Worm (Caenorhabditis elegans) whole organism, L3 larva: ENCODE measurements around the gene K04C2.3.

Source experiments
- R02D3.7 ChIP-seq: fragments of 150-350 bp; optimal IDR thresholded peaks from 2 replicates; lab custom pipeline; 2014; ENCODE audit warnings: missing biosample characterization, missing genetic modification characterization
- ZK546.5 ChIP-seq: sonication (generic microtip); optimal IDR thresholded peaks from 2 replicates; lab custom pipeline; 2017; ENCODE audit warnings: missing biosample characterization, missing genetic modification characterization
- aly-2 ChIP-seq: fragments of 150-350 bp; optimal IDR thresholded peaks from 2 replicates; lab custom pipeline; 2014; ENCODE audit warnings: missing biosample characterization, missing genetic modification characterization
- ama-1 ChIP-seq: fragments of 150-350 bp; optimal IDR thresholded peaks from 2 replicates; lab custom pipeline; 2018
- ceh-16 ChIP-seq: sonication (generic microtip); optimal IDR thresholded peaks from 2 replicates; lab custom pipeline; 2017; ENCODE audit warnings: missing biosample characterization, missing genetic modification characterization
- ceh-28 ChIP-seq: fragments of 150-350 bp; optimal IDR thresholded peaks from 2 replicates; lab custom pipeline; 2014; ENCODE audit warnings: missing biosample characterization, missing genetic modification reagents, missing genetic modification characterization
- ceh-82 ChIP-seq: fragments of 150-350 bp; optimal IDR thresholded peaks from 2 replicates; lab custom pipeline; 2014; ENCODE audit warnings: missing biosample characterization, missing genetic modification characterization
- ceh-9 ChIP-seq: sonication (generic microtip); optimal IDR thresholded peaks from 2 replicates; lab custom pipeline; 2018; ENCODE audit warnings: missing biosample characterization, missing genetic modification characterization
- daf-12 ChIP-seq: fragments of 150-350 bp; optimal IDR thresholded peaks from 2 replicates; lab custom pipeline; 2014; ENCODE audit warnings: missing biosample characterization, missing genetic modification reagents, missing genetic modification characterization
- egl-27 ChIP-seq: sonication (generic microtip); optimal IDR thresholded peaks from 4 replicates; lab custom pipeline; 2017; ENCODE audit warnings: missing biosample characterization, missing genetic modification reagents, missing genetic modification characterization
- egl-5 ChIP-seq: fragments of 150-350 bp; optimal IDR thresholded peaks from 2 replicates; lab custom pipeline; 2017; ENCODE audit warnings: missing biosample characterization, missing genetic modification reagents, missing genetic modification characterization, inconsistent platforms
- elt-2 ChIP-seq: sonication (generic microtip); optimal IDR thresholded peaks from 2 replicates; lab custom pipeline; 2016; ENCODE audit warnings: missing genetic modification reagents, mild to moderate bottlenecking, missing genetic modification characterization, missing compliant biosample characterization
- elt-3 ChIP-seq, 3 experiments: fragments of 150-350 bp in 1 of 3; sonication (generic microtip) in 2 of 3; optimal IDR thresholded peaks; 2 replicates in 2 of 3; 4 replicates in 1 of 3; lab custom pipeline; 2014 to 2017; ENCODE audit warnings: missing biosample characterization in 3 of 3, missing genetic modification characterization in 3 of 3
- eor-1 ChIP-seq, 2 experiments: fragments of 150-350 bp; optimal IDR thresholded peaks; 2 replicates each; lab custom pipeline; 2014 to 2018; ENCODE audit warnings: missing biosample characterization in 2 of 2, missing genetic modification characterization in 2 of 2
- fkh-2 ChIP-seq: fragments of 150-350 bp; optimal IDR thresholded peaks from 2 replicates; lab custom pipeline; 2014; ENCODE audit warnings: missing biosample characterization, missing genetic modification reagents, missing genetic modification characterization
- jun-1 ChIP-seq: fragments of 150-350 bp; optimal IDR thresholded peaks from 2 replicates; lab custom pipeline; 2014; ENCODE audit warnings: missing biosample characterization, missing genetic modification reagents, missing genetic modification characterization
- lin-15B ChIP-seq: fragments of 150-350 bp; optimal IDR thresholded peaks from 2 replicates; lab custom pipeline; 2014; ENCODE audit warnings: missing biosample characterization, missing genetic modification characterization
- lin-39 ChIP-seq: fragments of 150-350 bp; optimal IDR thresholded peaks from 2 replicates; lab custom pipeline; 2018; ENCODE audit warnings: missing biosample characterization, missing genetic modification reagents, missing genetic modification characterization
- lsy-12 ChIP-seq: sonication (generic microtip); optimal IDR thresholded peaks from 2 replicates; lab custom pipeline; 2016; ENCODE audit warnings: mild to moderate bottlenecking, missing genetic modification characterization, missing compliant biosample characterization
- mml-1 ChIP-seq: fragments of 150-350 bp; sonication (generic microtip); optimal IDR thresholded peaks from 3 replicates; lab custom pipeline; 2014; ENCODE audit warnings: missing biosample characterization, missing genetic modification characterization
- nfya-1 ChIP-seq: sonication (generic microtip); optimal IDR thresholded peaks from 2 replicates; lab custom pipeline; 2017; ENCODE audit warnings: missing genetic modification characterization, mild to moderate bottlenecking, missing compliant biosample characterization, antibody characterized with exemption, moderate library complexity; ENCODE audit not compliant: insufficient read depth
- nhr-11 ChIP-seq: fragments of 150-350 bp; optimal IDR thresholded peaks from 2 replicates; lab custom pipeline; 2014; ENCODE audit warnings: missing biosample characterization, missing genetic modification characterization
- nhr-23 ChIP-seq: fragments of 150-350 bp; optimal IDR thresholded peaks from 2 replicates; lab custom pipeline; 2014; ENCODE audit warnings: missing biosample characterization, missing genetic modification reagents, missing genetic modification characterization
- nhr-237 ChIP-seq: fragments of 150-350 bp; optimal IDR thresholded peaks from 2 replicates; lab custom pipeline; 2014; ENCODE audit warnings: missing biosample characterization, missing genetic modification characterization
- nhr-28 ChIP-seq: fragments of 150-350 bp; optimal IDR thresholded peaks from 2 replicates; lab custom pipeline; 2014; ENCODE audit warnings: missing biosample characterization, missing genetic modification characterization
- pha-4 ChIP-seq: fragments of 150-350 bp; optimal IDR thresholded peaks from 2 replicates; lab custom pipeline; 2014; ENCODE audit warnings: missing biosample characterization, missing genetic modification reagents, missing genetic modification characterization
- pqm-1 ChIP-seq: fragments of 150-350 bp; optimal IDR thresholded peaks from 2 replicates; lab custom pipeline; 2017; ENCODE audit warnings: missing biosample characterization, missing genetic modification characterization, inconsistent platforms
- sea-2 ChIP-seq: fragments of 150-350 bp; sonication (generic microtip); optimal IDR thresholded peaks from 4 replicates; lab custom pipeline; 2014; ENCODE audit warnings: missing biosample characterization, missing genetic modification reagents, missing genetic modification characterization
- skn-1 ChIP-seq: fragments of 150-350 bp; optimal IDR thresholded peaks from 2 replicates; lab custom pipeline; 2014; ENCODE audit warnings: missing biosample characterization, missing genetic modification characterization
- snpc-4 ChIP-seq: fragments of 150-350 bp; optimal IDR thresholded peaks from 2 replicates; lab custom pipeline; 2014; ENCODE audit warnings: missing biosample characterization, missing genetic modification characterization
- unc-39 ChIP-seq: sonication (generic microtip); optimal IDR thresholded peaks from 4 replicates; lab custom pipeline; 2017; ENCODE audit warnings: missing biosample characterization, missing genetic modification characterization
- unc-62 ChIP-seq: fragments of 150-350 bp; sonication (generic microtip); optimal IDR thresholded peaks from 4 replicates; lab custom pipeline; 2014; ENCODE audit warnings: missing biosample characterization, missing genetic modification reagents, missing genetic modification characterization
- zag-1 ChIP-seq: fragments of 150-350 bp; optimal IDR thresholded peaks from 2 replicates; lab custom pipeline; 2014; ENCODE audit warnings: missing biosample characterization, missing genetic modification characterization
- ztf-11 ChIP-seq: fragments of 150-350 bp; optimal IDR thresholded peaks from 2 replicates; lab custom pipeline; 2014; ENCODE audit warnings: missing biosample characterization, missing genetic modification characterization

The K04C2.3 gene

ce11 chrIII:6863901-6864300, 9.0 kb upstream of the K04C2.3 start, which contains the start of gene sma-3:
TSS of gene sma-3 (minus strand) at chrIII:6863968.
- TF ChIP-seq nhr-23 (peak; percentile 15), pqm-1 (peak; percentile 60), unc-39 (tag; lab: Kevin White, UChicago) (no peak), unc-62 (GFP tag; lab: Kevin White, UChicago) (no peak), ceh-28 (tag; lab: Kevin White, UChicago) (peak; percentile 69), pha-4 (peak; percentile 75), nfya-1 (tag; lab: Kevin White, UChicago) (peak; percentile 21), elt-2 (tag; lab: Kevin White, UChicago) (peak; percentile 73), elt-3 (tag; optimal IDR thresholded peaks at IDR 0.05; lab: Kevin White, UChicago) (peak in 2 of 3 experiments; percentile 47 to 50)

ce11 chrIII:6869268-6869667, 3.6 kb upstream of the K04C2.3 start, which contains the start of the genes cra-1 and kbp-1:
TSS of gene cra-1 (minus strand) at chrIII:6869460.
TSS of gene kbp-1 (plus strand) at chrIII:6869633.
- TF ChIP-seq ceh-16: no peak
- TF ChIP-seq egl-27 (tag; lab: Kevin White, UChicago): no peak
- TF ChIP-seq pha-4: peak; percentile 52
- TF ChIP-seq daf-12: no peak
- TF ChIP-seq unc-39 (tag; lab: Kevin White, UChicago): no peak
- no peak for TF ChIP-seq ZK546.5 (tag; lab: Kevin White, UChicago)
- TF ChIP-seq nhr-28: no peak
- TF ChIP-seq nhr-237 (tag; lab: Kevin White, UChicago): no peak
- no peak for TF ChIP-seq ama-1 (lab: Kevin White, UChicago)
- TF ChIP-seq lin-39 (tag; lab: Kevin White, UChicago): peak; percentile 22
- TF ChIP-seq mml-1 (tag; lab: Kevin White, UChicago): no peak
- TF ChIP-seq snpc-4 (tag; lab: Kevin White, UChicago): peak; percentile 32
- TF ChIP-seq ztf-11 (tag; lab: Kevin White, UChicago): no peak
- TF ChIP-seq nhr-11 (tag; lab: Kevin White, UChicago): no peak
- TF ChIP-seq ceh-82 (tag; lab: Kevin White, UChicago): no peak
- no peak for TF ChIP-seq sea-2 (GFP tag; lab: Kevin White, UChicago)
- TF ChIP-seq pqm-1: no peak
- TF ChIP-seq lsy-12: no peak
- peak; percentile 30 for TF ChIP-seq nhr-23
- peak; percentile 52 for TF ChIP-seq nfya-1 (tag; lab: Kevin White, UChicago)
- peak; percentile 64 for TF ChIP-seq egl-5 (tag; lab: Kevin White, UChicago)
- no peak for TF ChIP-seq fkh-2
- TF ChIP-seq eor-1 (tag; optimal IDR thresholded peaks at IDR 0.05; lab: Kevin White, UChicago): no peak
- TF ChIP-seq elt-3 (tag; optimal IDR thresholded peaks at IDR 0.05; lab: Kevin White, UChicago): no peak
- no peak for TF ChIP-seq R02D3.7
- no peak for TF ChIP-seq unc-62 (GFP tag; lab: Kevin White, UChicago)
- TF ChIP-seq zag-1 (tag; lab: Kevin White, UChicago): no peak
- TF ChIP-seq aly-2 (tag; lab: Kevin White, UChicago): no peak
- TF ChIP-seq elt-2 (tag; lab: Kevin White, UChicago): peak; percentile 5
- no peak for TF ChIP-seq jun-1 (tag; lab: Kevin White, UChicago)
- TF ChIP-seq lin-15B (tag; lab: Kevin White, UChicago): peak; percentile 34
- TF ChIP-seq skn-1 (tag; lab: Kevin White, UChicago): peak; percentile 37
- no peak for TF ChIP-seq ceh-9 (tag; lab: Kevin White, UChicago)

- TF ChIP-seq lsy-12 (no peak), mml-1 (tag; lab: Kevin White, UChicago) (no peak), lin-39 (tag; lab: Kevin White, UChicago) (no peak), elt-3 (tag; optimal IDR thresholded peaks at IDR 0.05; lab: Kevin White, UChicago) (no peak), eor-1 (tag; optimal IDR thresholded peaks at IDR 0.05; lab: Kevin White, UChicago) (no peak)
- TF ChIP-seq, all 47 proteins: peak for 0
These were observed 2.9 kb upstream of the K04C2.3 start, which contains the start of gene K04C2.8 for ce11 chrIII:6869996-6870395. TSS of gene K04C2.8 (plus strand) at chrIII:6870296.

- TF ChIP-seq nhr-237 (tag; lab: Kevin White, UChicago) (no peak), lin-39 (tag; lab: Kevin White, UChicago) (peak; percentile 59), nfya-1 (tag; lab: Kevin White, UChicago) (peak; percentile 41)
These were observed 1.8 kb upstream of the K04C2.3 start for ce11 chrIII:6871067-6871466.
